Fruit fly (Drosophila melanogaster) whole organism, embryonic: ENCODE measurements around the gene CG13028.

Experiments
- CG10209 ChIP-seq: fragments of 200-800 bp; sonication (Bioruptor generic); optimal IDR thresholded peaks from 3 replicates; lab custom pipeline; 2017; ENCODE audit warnings: missing biosample characterization, mild to moderate bottlenecking, missing genetic modification characterization, missing genetic modification reagents
- CG11504 ChIP-seq: fragments of 200-800 bp; sonication (Bioruptor generic); optimal IDR thresholded peaks from 3 replicates; lab custom pipeline; 2019; ENCODE audit warnings: missing biosample characterization, mild to moderate bottlenecking, missing genetic modification characterization, moderate library complexity
- CG12071 ChIP-seq: fragments of 200-800 bp; sonication (Bioruptor generic); optimal IDR thresholded peaks from 3 replicates; lab custom pipeline; 2018; ENCODE audit warnings: missing biosample characterization, mild to moderate bottlenecking, missing genetic modification characterization
- CG12155 ChIP-seq: fragments of 200-800 bp; sonication (Bioruptor generic); optimal IDR thresholded peaks from 3 replicates; lab custom pipeline; 2016; ENCODE audit warnings: missing biosample characterization, missing genetic modification characterization
- CG12299 ChIP-seq: fragments of 200-800 bp; sonication (Bioruptor generic); optimal IDR thresholded peaks from 2 replicates; lab custom pipeline; 2018; ENCODE audit warnings: missing biosample characterization, mild to moderate bottlenecking, missing genetic modification characterization
- CG1233 ChIP-seq: fragments of 200-800 bp; sonication (Bioruptor generic); optimal IDR thresholded peaks from 4 replicates; lab custom pipeline; 2018; ENCODE audit warnings: missing biosample characterization, mild to moderate bottlenecking, missing genetic modification characterization
- CG13287 ChIP-seq: fragments of 200-800 bp; sonication (Bioruptor generic); IDR thresholded peaks from 2 replicates; pipeline ENCODE4 v1.3.6; 2022; ENCODE audit warnings: missing biosample characterization, missing genetic modification characterization; ENCODE audit not compliant: partially characterized antibody
- CG13424 ChIP-seq: fragments of 200-800 bp; sonication (Bioruptor generic); optimal IDR thresholded peaks from 2 replicates; lab custom pipeline; 2019; ENCODE audit warnings: missing biosample characterization, mild to moderate bottlenecking, missing genetic modification characterization, moderate library complexity
- CG15601 ChIP-seq: fragments of 200-800 bp; sonication (Bioruptor generic); optimal IDR thresholded peaks from 3 replicates; lab custom pipeline; 2019; ENCODE audit warnings: missing biosample characterization, mild to moderate bottlenecking, missing genetic modification characterization, moderate library complexity
- CG1603 ChIP-seq: fragments of 200-800 bp; sonication (Bioruptor generic); optimal IDR thresholded peaks from 2 replicates; lab custom pipeline; 2019; ENCODE audit warnings: missing biosample characterization, mild to moderate bottlenecking, missing genetic modification characterization, moderate library complexity
- CG17328 ChIP-seq: fragments of 200-800 bp; sonication (Bioruptor generic); IDR thresholded peaks from 2 replicates; pipeline ENCODE4 v1.3.6; 2022; ENCODE audit warnings: missing biosample characterization, missing genetic modification characterization
- CG17802 ChIP-seq: fragments of 200-800 bp; sonication (Bioruptor generic); optimal IDR thresholded peaks from 2 replicates; lab custom pipeline; 2018; ENCODE audit warnings: missing biosample characterization, mild to moderate bottlenecking, missing genetic modification characterization, moderate library complexity
- CG1792 ChIP-seq: fragments of 200-800 bp; sonication (Bioruptor generic); optimal IDR thresholded peaks from 2 replicates; lab custom pipeline; 2016; ENCODE audit warnings: missing biosample characterization, missing genetic modification characterization
- CG1832 ChIP-seq: fragments of 200-800 bp; sonication (Bioruptor generic); optimal IDR thresholded peaks from 2 replicates; lab custom pipeline; 2017; ENCODE audit warnings: missing biosample characterization, mild to moderate bottlenecking, missing genetic modification characterization, inconsistent platforms
- CG2889 ChIP-seq: fragments of 200-800 bp; sonication (Bioruptor generic); IDR thresholded peaks from 3 replicates; pipeline ENCODE4 v1.3.6; 2022; ENCODE audit warnings: missing biosample characterization, missing genetic modification characterization
- CG30020 ChIP-seq: fragments of 200-800 bp; optimal IDR thresholded peaks from 2 replicates; lab custom pipeline; 2019; ENCODE audit warnings: missing biosample characterization, mild to moderate bottlenecking, missing genetic modification characterization, moderate library complexity
- CG31441 ChIP-seq: fragments of 200-800 bp; sonication (Bioruptor generic); IDR thresholded peaks from 2 replicates; pipeline ENCODE4 v1.3.6; 2022; ENCODE audit warnings: missing biosample characterization, missing genetic modification characterization
- CG33557 ChIP-seq: fragments of 200-800 bp; sonication (Bioruptor generic); optimal IDR thresholded peaks from 2 replicates; lab custom pipeline; 2019; ENCODE audit warnings: missing biosample characterization, mild to moderate bottlenecking, missing genetic modification characterization, moderate library complexity
- CG4282 ChIP-seq: fragments of 200-800 bp; sonication (Bioruptor generic); optimal IDR thresholded peaks from 2 replicates; lab custom pipeline; 2016; ENCODE audit warnings: missing biosample characterization, missing genetic modification characterization
- CG4820 ChIP-seq: fragments of 200-800 bp; sonication (Bioruptor generic); optimal IDR thresholded peaks from 3 replicates; lab custom pipeline; 2016; ENCODE audit warnings: missing biosample characterization, missing genetic modification characterization
- CG6765 ChIP-seq: fragments of 200-800 bp; sonication (Bioruptor generic); optimal IDR thresholded peaks from 3 replicates; lab custom pipeline; 2017; ENCODE audit warnings: missing biosample characterization, mild to moderate bottlenecking, missing genetic modification characterization
- CG6854 ChIP-seq: fragments of 200-800 bp; sonication (Bioruptor generic); optimal IDR thresholded peaks from 3 replicates; lab custom pipeline; 2017; ENCODE audit warnings: missing biosample characterization, mild to moderate bottlenecking, missing genetic modification characterization
- CoRest ChIP-seq: fragments of 200-800 bp; sonication (Bioruptor generic); optimal IDR thresholded peaks from 3 replicates; lab custom pipeline; 2018; ENCODE audit warnings: missing biosample characterization, mild to moderate bottlenecking, missing genetic modification characterization, moderate library complexity
- Dip2 ChIP-seq: fragments of 200-800 bp; sonication (Bioruptor generic); IDR thresholded peaks from 2 replicates; pipeline ENCODE4 v1.3.6; 2022; ENCODE audit warnings: missing biosample characterization, missing genetic modification characterization
- Dip3 ChIP-seq: fragments of 200-800 bp; sonication (Bioruptor generic); optimal IDR thresholded peaks from 3 replicates; lab custom pipeline; 2016; ENCODE audit warnings: missing biosample characterization, missing genetic modification characterization
- Drgx ChIP-seq: fragments of 200-800 bp; sonication (Bioruptor generic); IDR thresholded peaks from 2 replicates; pipeline ENCODE4 v1.3.6; 2022; ENCODE audit warnings: missing biosample characterization, missing genetic modification characterization
- Hey ChIP-seq: fragments of 200-800 bp; sonication (Bioruptor generic); optimal IDR thresholded peaks from 3 replicates; lab custom pipeline; 2018; ENCODE audit warnings: missing biosample characterization, mild to moderate bottlenecking, missing genetic modification characterization
- Hmr ChIP-seq: fragments of 200-800 bp; sonication (Bioruptor generic); optimal IDR thresholded peaks from 3 replicates; lab custom pipeline; 2017; ENCODE audit warnings: mild to moderate bottlenecking, missing biosample characterization, missing genetic modification reagents, missing genetic modification characterization
- Hsf ChIP-seq: fragments of 200-800 bp; sonication (Bioruptor generic); optimal IDR thresholded peaks from 3 replicates; lab custom pipeline; 2016; ENCODE audit warnings: missing biosample characterization, missing genetic modification characterization
- Mes4 ChIP-seq: fragments of 200-800 bp; sonication (Bioruptor generic); optimal IDR thresholded peaks from 2 replicates; lab custom pipeline; 2016; ENCODE audit warnings: missing biosample characterization, missing genetic modification characterization
- Mrtf ChIP-seq: fragments of 200-800 bp; sonication (Bioruptor generic); IDR thresholded peaks from 3 replicates; pipeline ENCODE4 v1.3.6; 2022; ENCODE audit warnings: missing biosample characterization, missing genetic modification characterization
- NC2β ChIP-seq: fragments of 200-800 bp; sonication (Bioruptor generic); optimal IDR thresholded peaks from 2 replicates; lab custom pipeline; 2016; ENCODE audit warnings: missing biosample characterization, missing genetic modification characterization
- NFAT ChIP-seq: fragments of 200-800 bp; sonication (Bioruptor generic); IDR thresholded peaks from 2 replicates; pipeline ENCODE4 v1.3.6; 2022; ENCODE audit warnings: missing biosample characterization, missing genetic modification characterization
- Ptx1 ChIP-seq: fragments of 200-800 bp; sonication (Bioruptor generic); IDR thresholded peaks from 2 replicates; pipeline ENCODE4 v1.3.6; 2022; ENCODE audit warnings: missing biosample characterization, missing genetic modification characterization
- Rx ChIP-seq: fragments of 200-800 bp; sonication (Bioruptor generic); IDR thresholded peaks from 2 replicates; pipeline ENCODE4 v1.3.6; 2022; ENCODE audit warnings: missing biosample characterization, missing genetic modification characterization
- ase ChIP-seq: fragments of 200-800 bp; sonication (Bioruptor generic); IDR thresholded peaks from 3 replicates; pipeline ENCODE4 v1.3.6; 2022; ENCODE audit warnings: missing biosample characterization, missing genetic modification characterization
- ato ChIP-seq: fragments of 200-800 bp; sonication (Bioruptor generic); IDR thresholded peaks from 2 replicates; pipeline ENCODE4 v1.3.6; 2022; ENCODE audit warnings: missing biosample characterization, missing genetic modification characterization; ENCODE audit not compliant: partially characterized antibody
- az2 ChIP-seq: fragments of 200-800 bp; sonication (Bioruptor generic); optimal IDR thresholded peaks from 3 replicates; lab custom pipeline; 2016; ENCODE audit warnings: missing biosample characterization, missing genetic modification characterization
- emc ChIP-seq: fragments of 200-800 bp; sonication (Bioruptor generic); optimal IDR thresholded peaks from 2 replicates; lab custom pipeline; 2016; ENCODE audit warnings: missing biosample characterization, missing genetic modification characterization
- esg ChIP-seq: fragments of 200-800 bp; sonication (Bioruptor generic); conservative IDR thresholded peaks from 2 replicates; pipeline ENCODE4 v1.3.6; 2022; ENCODE audit warnings: missing biosample characterization, missing genetic modification characterization
- ftz-f1 ChIP-seq: fragments of 200-800 bp; sonication (Bioruptor generic); optimal IDR thresholded peaks from 2 replicates; lab custom pipeline; 2016; ENCODE audit warnings: missing biosample characterization, missing genetic modification characterization
- gro ChIP-seq: fragments of 200-800 bp; sonication (Bioruptor generic); optimal IDR thresholded peaks from 2 replicates; lab custom pipeline; 2016; ENCODE audit warnings: missing biosample characterization, missing genetic modification characterization
- gsb ChIP-seq: fragments of 200-800 bp; sonication (Bioruptor generic); IDR thresholded peaks from 2 replicates; pipeline ENCODE4 v1.3.6; 2022; ENCODE audit warnings: missing biosample characterization, missing genetic modification characterization
- hbn ChIP-seq: fragments of 200-800 bp; sonication (Bioruptor generic); IDR thresholded peaks from 2 replicates; pipeline ENCODE4 v1.3.6; 2022; ENCODE audit warnings: missing biosample characterization, missing genetic modification characterization; ENCODE audit not compliant: partially characterized antibody
- jumu ChIP-seq: fragments of 200-800 bp; sonication (Bioruptor generic); optimal IDR thresholded peaks from 3 replicates; lab custom pipeline; 2016; ENCODE audit warnings: missing biosample characterization, missing genetic modification characterization
- lola ChIP-seq, 3 experiments: fragments of >200 bp in 2 of 3; fragments of 200-800 bp in 1 of 3; sonication (Bioruptor generic) in 1 of 3; optimal IDR thresholded peaks; 2 replicates each; lab custom pipeline; 2017 to 2019; ENCODE audit warnings: missing biosample characterization in 3 of 3, missing genetic modification characterization in 3 of 3, mild to moderate bottlenecking in 1 of 3, moderate library complexity in 1 of 3
- nerfin-1 ChIP-seq: fragments of 200-800 bp; sonication (Bioruptor generic); optimal IDR thresholded peaks from 3 replicates; lab custom pipeline; 2019; ENCODE audit warnings: missing biosample characterization, mild to moderate bottlenecking, missing genetic modification characterization, moderate library complexity
- oc ChIP-seq: fragments of 200-800 bp; sonication (Bioruptor generic); optimal IDR thresholded peaks from 2 replicates; lab custom pipeline; 2018; ENCODE audit warnings: missing biosample characterization, mild to moderate bottlenecking, missing genetic modification characterization, moderate library complexity
- sc ChIP-seq, 3 experiments: fragments of >200 bp in 2 of 3; fragments of 200-800 bp in 1 of 3; sonication (Bioruptor generic) in 1 of 3; optimal IDR thresholded peaks; 2 replicates in 2 of 3; 3 replicates in 1 of 3; lab custom pipeline; 2017; ENCODE audit warnings: mild to moderate bottlenecking in 1 of 3, missing biosample characterization in 1 of 3, missing genetic modification characterization in 1 of 3, missing genetic modification reagents in 1 of 3
- sisA ChIP-seq: fragments of 200-800 bp; sonication (Bioruptor generic); IDR thresholded peaks from 2 replicates; pipeline ENCODE4 v1.3.6; 2022; ENCODE audit warnings: missing biosample characterization, missing genetic modification characterization
- tio ChIP-seq: fragments of 200-800 bp; sonication (Bioruptor generic); optimal IDR thresholded peaks from 2 replicates; lab custom pipeline; 2017; ENCODE audit warnings: missing biosample characterization, missing genetic modification characterization, inconsistent platforms

Gene CG13028

DNA sequence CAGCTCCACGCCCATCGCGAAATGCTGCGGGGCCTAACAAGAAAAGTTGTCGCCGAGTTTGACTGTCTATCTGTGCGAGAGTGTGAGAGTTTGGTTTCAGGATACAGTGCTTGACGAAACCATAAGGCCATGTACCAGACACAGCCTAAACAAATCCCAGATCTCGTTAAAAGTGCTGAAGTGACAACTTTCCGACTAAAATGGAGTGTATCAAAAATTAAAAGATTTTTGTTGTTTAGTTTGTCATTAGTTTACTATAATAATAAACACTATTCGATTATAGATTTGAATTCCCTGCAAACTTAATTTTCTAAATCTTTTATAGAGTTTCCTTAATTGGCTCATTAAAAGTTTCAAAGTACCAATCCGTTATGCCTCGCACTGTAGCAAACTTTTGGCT is 29.4 kb upstream of the CG13028 start (continued):
- TF ChIP-seq CG11504 (tag; lab: Kevin White, UChicago): peak; percentile 63
- no peak for TF ChIP-seq CG31441 (GFP tag; lab: Robert Waterston, UW)
- TF ChIP-seq CG33557 (GFP tag; lab: Kevin White, UChicago): no peak
- TF ChIP-seq az2 (GFP tag; lab: Kevin White, UChicago): no peak
- no peak for TF ChIP-seq CG17328 (GFP tag; lab: Robert Waterston, UW)
- TF ChIP-seq CG6854 (GFP tag; lab: Kevin White, UChicago): no peak
- TF ChIP-seq tio: no peak
- peak; percentile 5 for TF ChIP-seq CG6765 (GFP tag; lab: Kevin White, UChicago)
- TF ChIP-seq CG1832: no peak
- TF ChIP-seq CG1603 (tag; lab: Kevin White, UChicago): no peak
- no peak for TF ChIP-seq gsb (GFP tag; lab: Robert Waterston, UW)
- TF ChIP-seq sisA (GFP tag; lab: Robert Waterston, UW): 0 out of 2 replicates have a peak, but pooled peaks have one; percentile 8
- peak; percentile 37; the same call in 1 of the 2 replicates for TF ChIP-seq Drgx (GFP tag; lab: Robert Waterston, UW)
- TF ChIP-seq jumu (GFP tag; lab: Kevin White, UChicago): no peak
- no peak for TF ChIP-seq CG12155 (GFP tag; lab: Kevin White, UChicago)
- no peak for TF ChIP-seq lola (GFP tag; optimal IDR thresholded peaks at IDR 0.05; lab: Kevin White, UChicago)
- no peak for TF ChIP-seq CG4820 (GFP tag; lab: Kevin White, UChicago)
- no peak for TF ChIP-seq CG1792 (GFP tag; lab: Kevin White, UChicago)
- peak; percentile 41; the same call in 1 of the 2 replicates for TF ChIP-seq Ptx1
- TF ChIP-seq Dip2 (GFP tag; lab: Robert Waterston, UW): no peak
- TF ChIP-seq Dip3 (GFP tag; lab: Kevin White, UChicago): no peak
- no peak for TF ChIP-seq hbn (GFP tag; lab: Robert Waterston, UW)
- peak; percentile 31 for TF ChIP-seq Hmr (GFP tag; lab: Kevin White, UChicago)
- no peak for TF ChIP-seq NFAT
- TF ChIP-seq emc: no peak
- no peak for TF ChIP-seq CG15601 (tag; lab: Kevin White, UChicago)
- TF ChIP-seq gro (GFP tag; lab: Kevin White, UChicago): peak; percentile 1
- TF ChIP-seq CG13424 (tag; lab: Kevin White, UChicago): peak; percentile 32
- peak; percentile 0 for TF ChIP-seq CG1233
- TF ChIP-seq oc: no peak
- TF ChIP-seq CG13287: no peak
- TF ChIP-seq Hey (tag; lab: Kevin White, UChicago): no peak
- TF ChIP-seq CG12299 (tag; lab: Kevin White, UChicago): no peak
- no peak for TF ChIP-seq CG2889 (GFP tag; lab: Robert Waterston, UW)
- TF ChIP-seq Rx (GFP tag; lab: Robert Waterston, UW): no peak
- TF ChIP-seq ato (GFP tag; lab: Robert Waterston, UW): no peak
- TF ChIP-seq Mes4 (GFP tag; lab: Kevin White, UChicago): no peak
- TF ChIP-seq CG4282: no peak
- TF ChIP-seq ftz-f1 (GFP tag; lab: Kevin White, UChicago): no peak
- TF ChIP-seq Hsf: no peak
- TF ChIP-seq CG12071 (GFP tag; lab: Kevin White, UChicago): no peak
- no peak for TF ChIP-seq Mrtf (GFP tag; lab: Robert Waterston, UW)
- peak; percentile 41 for TF ChIP-seq CoRest (tag; lab: Kevin White, UChicago)
- peak; percentile 9 for TF ChIP-seq CG10209 (GFP tag; lab: Kevin White, UChicago)
- TF ChIP-seq CG17802: no peak
- TF ChIP-seq sc (optimal IDR thresholded peaks at IDR 0.05; lab: Kevin White, UChicago): no peak
- no peak for TF ChIP-seq sc (GFP tag; optimal IDR thresholded peaks at IDR 0.05; lab: Kevin White, UChicago)
- no peak for TF ChIP-seq CG30020
- TF ChIP-seq NC2β (GFP tag; lab: Kevin White, UChicago): no peak
- no peak for TF ChIP-seq nerfin-1 (tag; lab: Kevin White, UChicago)
- no peak for TF ChIP-seq esg (GFP tag; lab: Robert Waterston, UW)
- no peak for TF ChIP-seq ase
